Fruit fly (Drosophila melanogaster) whole organism, adult: Measurements from ENCODE around the gene siz.
A peak's percentile ranks its signal among the peaks of the same experiment; 100 is the strongest.

Experiments
- CG11617 ChIP-seq: fragments of 200-800 bp; sonication (Bioruptor generic); optimal IDR thresholded peaks from 2 replicates; lab custom pipeline; 2017; ENCODE audit warnings: mild to moderate bottlenecking, missing biosample characterization, missing genetic modification reagents, missing genetic modification characterization
- CG12768 ChIP-seq: fragments of 200-800 bp; sonication (Bioruptor generic); optimal IDR thresholded peaks from 2 replicates; lab custom pipeline; 2017; ENCODE audit warnings: missing biosample characterization, missing genetic modification characterization, mild to moderate bottlenecking, moderate library complexity, missing genetic modification reagents
- CG14711 ChIP-seq: fragments of 200-800 bp; sonication (Bioruptor generic); optimal IDR thresholded peaks from 2 replicates; lab custom pipeline; 2018; ENCODE audit warnings: missing biosample characterization, mild to moderate bottlenecking, missing genetic modification characterization, moderate library complexity
- CG1620 ChIP-seq: fragments of 200-800 bp; sonication (Bioruptor generic); optimal IDR thresholded peaks from 2 replicates; lab custom pipeline; 2016; ENCODE audit warnings: missing biosample characterization, missing genetic modification characterization
- CG33017 ChIP-seq: fragments of 200-800 bp; sonication (Bioruptor generic); optimal IDR thresholded peaks from 2 replicates; lab custom pipeline; 2018; ENCODE audit warnings: missing biosample characterization, mild to moderate bottlenecking, missing genetic modification characterization, moderate library complexity
- CG5204 ChIP-seq: fragments of 200-800 bp; sonication (Bioruptor generic); optimal IDR thresholded peaks from 2 replicates; lab custom pipeline; 2016; ENCODE audit warnings: missing biosample characterization, missing genetic modification characterization
- CG7045 ChIP-seq: fragments of 200-800 bp; sonication (Bioruptor generic); optimal IDR thresholded peaks from 2 replicates; lab custom pipeline; 2017; ENCODE audit warnings: missing biosample characterization, mild to moderate bottlenecking, missing genetic modification characterization
- CG7101 ChIP-seq: fragments of 200-800 bp; sonication (Bioruptor generic); optimal IDR thresholded peaks from 2 replicates; lab custom pipeline; 2018; ENCODE audit warnings: missing biosample characterization, mild to moderate bottlenecking, missing genetic modification characterization, moderate library complexity
- Clk ChIP-seq: fragments of 200-800 bp; sonication (Bioruptor generic); optimal IDR thresholded peaks from 2 replicates; lab custom pipeline; 2017; ENCODE audit warnings: missing biosample characterization, missing genetic modification characterization
- Crg-1 ChIP-seq: fragments of 200-800 bp; sonication (Bioruptor generic); optimal IDR thresholded peaks from 2 replicates; lab custom pipeline; 2016; ENCODE audit warnings: missing biosample characterization, missing genetic modification characterization
- Hr96 ChIP-seq: fragments of 200-800 bp; sonication (Bioruptor generic); optimal IDR thresholded peaks from 2 replicates; lab custom pipeline; 2016; ENCODE audit warnings: missing biosample characterization, missing genetic modification characterization
- Mnt ChIP-seq: fragments of 200-800 bp; sonication (Bioruptor generic); optimal IDR thresholded peaks from 2 replicates; lab custom pipeline; 2016; ENCODE audit warnings: missing biosample characterization, mild to moderate bottlenecking, missing genetic modification characterization
- bab1 ChIP-seq: fragments of 200-800 bp; sonication (Bioruptor generic); optimal IDR thresholded peaks from 3 replicates; lab custom pipeline; 2019; ENCODE audit warnings: missing biosample characterization, mild to moderate bottlenecking, missing genetic modification characterization, moderate library complexity
- cic ChIP-seq: fragments of 200-800 bp; sonication (Bioruptor generic); optimal IDR thresholded peaks from 2 replicates; lab custom pipeline; 2017; ENCODE audit warnings: missing biosample characterization, mild to moderate bottlenecking, missing genetic modification characterization, moderate library complexity
- cnc ChIP-seq, 2 experiments: fragments of >200 bp; optimal IDR thresholded peaks; 2 replicates each; lab custom pipeline; 2017
- kay ChIP-seq: fragments of 200-800 bp; sonication (Bioruptor generic); peaks from one replicate; lab custom pipeline; 2016; ENCODE audit warnings: missing biosample characterization, missing genetic modification characterization, borderline replicate concordance
- ovo ChIP-seq: fragments of 200-800 bp; sonication (Bioruptor generic); optimal IDR thresholded peaks from 2 replicates; lab custom pipeline; 2016; ENCODE audit warnings: missing biosample characterization, missing genetic modification characterization
- pad ChIP-seq: fragments of 200-800 bp; sonication (Bioruptor generic); optimal IDR thresholded peaks from 3 replicates; lab custom pipeline; 2017; ENCODE audit warnings: missing biosample characterization, missing genetic modification characterization, mild to moderate bottlenecking, moderate library complexity, missing genetic modification reagents
- tj ChIP-seq: fragments of 200-800 bp; sonication (Bioruptor generic); optimal IDR thresholded peaks from 3 replicates; lab custom pipeline; 2017; ENCODE audit warnings: missing biosample characterization, mild to moderate bottlenecking, missing genetic modification characterization, moderate library complexity
- toe ChIP-seq: fragments of 200-800 bp; sonication (Bioruptor generic); optimal IDR thresholded peaks from 2 replicates; lab custom pipeline; 2016; ENCODE audit warnings: missing biosample characterization, missing genetic modification characterization

The siz gene

DNA sequence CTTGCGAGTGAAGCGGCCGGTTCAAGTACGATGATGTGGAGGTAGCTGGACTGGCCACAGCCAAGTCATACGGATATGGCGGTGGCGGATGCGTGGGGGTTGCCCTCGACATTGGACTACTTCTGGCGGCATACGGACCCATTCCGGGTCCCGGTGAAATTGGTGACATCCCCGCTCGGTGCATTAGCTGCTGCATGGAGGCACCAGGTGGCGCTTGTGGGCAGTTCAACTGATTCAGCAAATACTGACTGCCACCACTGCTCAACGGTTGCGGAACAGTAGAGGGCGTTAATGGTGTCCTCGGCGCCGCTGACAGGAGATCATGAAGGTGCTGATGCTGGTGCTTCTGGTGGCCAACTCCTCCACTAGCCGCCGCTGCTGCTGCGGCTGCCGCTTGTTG is 34.7 kb upstream of the siz start:
- TF ChIP-seq cnc (optimal IDR thresholded peaks at IDR 0.05; lab: Kevin White, UChicago) (no peak), kay (GFP tag; lab: Kevin White, UChicago) (no peak), cic (GFP tag; lab: Kevin White, UChicago) (no peak), CG1620 (GFP tag; lab: Kevin White, UChicago) (no peak), CG7101 (tag; lab: Kevin White, UChicago) (no peak), CG11617 (no peak), ovo (GFP tag; lab: Kevin White, UChicago) (no peak), CG7045 (no peak)

DNA sequence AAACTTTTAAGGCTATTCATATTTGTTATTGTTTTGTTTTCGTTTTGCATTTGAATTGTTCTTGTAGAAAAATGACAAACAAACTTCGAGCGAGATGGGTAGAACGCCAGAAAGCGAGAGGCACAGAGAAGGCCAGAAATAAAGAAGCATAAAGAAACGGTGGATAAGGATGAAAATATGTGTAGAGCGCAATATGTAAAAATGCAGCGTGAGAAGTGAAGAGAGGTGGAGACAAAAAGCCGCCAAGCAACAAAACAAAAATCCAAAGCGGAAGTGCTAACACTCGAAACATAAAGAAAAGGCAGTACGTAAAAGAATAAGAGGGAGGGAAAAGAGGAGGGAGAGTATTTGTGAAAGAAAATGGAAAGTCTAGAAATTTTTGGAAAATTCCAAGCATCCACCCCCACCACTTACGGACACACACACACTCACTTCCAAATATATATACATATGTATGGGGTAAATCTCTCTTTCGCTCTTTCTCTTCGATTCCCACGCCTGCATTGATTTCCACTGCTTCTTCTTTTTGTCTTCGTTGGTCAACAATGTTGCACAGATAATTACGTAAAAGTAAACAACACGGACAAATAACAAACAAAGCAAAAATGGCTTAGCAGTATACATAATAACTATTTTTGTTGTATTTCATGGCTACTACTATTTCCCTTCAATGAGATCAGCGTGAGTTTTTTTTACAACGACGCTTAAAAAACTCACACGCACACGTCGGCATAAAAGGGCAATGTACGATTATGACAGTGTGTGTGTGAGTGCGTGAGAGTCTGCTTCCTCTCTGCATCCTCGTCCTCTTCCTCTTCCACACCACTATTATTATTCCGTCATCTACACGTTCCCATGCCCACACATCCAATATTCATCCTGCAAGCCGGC is 26.7 kb upstream of the siz start:
- TF ChIP-seq CG11617 (no peak), pad (GFP tag; lab: Kevin White, UChicago) (no peak), cic (GFP tag; lab: Kevin White, UChicago) (no peak), CG7101 (tag; lab: Kevin White, UChicago) (no peak), CG33017 (tag; lab: Kevin White, UChicago) (no peak), bab1 (GFP tag; lab: Kevin White, UChicago) (no peak)

DNA sequence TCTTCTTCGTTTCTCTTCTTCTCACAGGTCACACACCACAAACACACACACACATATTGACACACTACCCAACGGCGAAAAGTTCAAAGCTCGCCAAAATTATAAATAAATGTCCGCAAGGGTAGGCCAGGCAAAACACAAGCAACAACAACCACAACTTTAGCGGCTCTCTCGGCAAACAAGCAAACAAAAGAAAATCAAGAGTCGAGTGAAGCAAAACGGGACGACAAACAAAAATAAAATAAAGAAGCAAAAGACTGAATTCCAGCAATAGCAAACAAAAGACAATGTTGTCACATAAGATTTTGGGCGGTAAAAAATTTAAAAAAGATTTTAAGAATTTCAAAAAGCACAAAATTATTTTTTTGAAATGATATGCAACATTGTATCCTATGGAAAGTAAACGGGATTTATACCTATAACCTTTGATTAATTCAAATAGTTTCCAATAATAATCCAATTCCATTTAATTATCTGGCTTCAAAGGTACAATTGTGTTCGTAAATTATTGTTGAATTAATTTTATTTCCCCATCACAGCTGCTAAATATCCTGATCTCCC is 26.0 kb upstream of the siz start:
- TF ChIP-seq bab1 (GFP tag; lab: Kevin White, UChicago) (no peak), kay (GFP tag; lab: Kevin White, UChicago) (peak; percentile 89)

DNA sequence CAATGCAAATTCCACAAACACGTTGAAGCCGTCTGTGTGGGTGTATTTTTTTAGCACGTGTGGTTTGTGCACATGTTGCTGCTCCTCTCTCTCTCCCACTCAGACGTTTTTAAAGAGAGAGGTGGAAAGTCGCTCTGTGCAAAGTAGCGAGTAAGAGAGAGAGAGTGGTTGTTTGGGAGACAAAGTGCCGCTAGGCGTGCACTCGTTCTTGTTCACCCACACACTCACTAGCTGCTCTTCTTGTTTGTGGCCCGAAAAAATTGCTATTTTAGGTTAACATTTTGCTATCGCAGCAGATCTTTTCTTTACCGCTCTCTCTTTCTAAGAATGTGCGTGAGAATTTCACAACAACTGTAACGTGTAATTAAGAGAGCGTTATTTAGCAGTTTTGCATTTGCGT is 25.4 kb upstream of the siz start:
- TF ChIP-seq kay (GFP tag; lab: Kevin White, UChicago) (no peak), CG7045 (no peak), CG1620 (GFP tag; lab: Kevin White, UChicago) (no peak), ovo (GFP tag; lab: Kevin White, UChicago) (peak; percentile 7), CG12768 (no peak), CG33017 (tag; lab: Kevin White, UChicago) (peak; percentile 9), Mnt (peak; percentile 95), Hr96 (GFP tag; lab: Kevin White, UChicago) (no peak), tj (peak; percentile 85), Crg-1 (no peak), cnc (optimal IDR thresholded peaks at IDR 0.05; lab: Kevin White, UChicago) (peak in 1 of 2 experiments; percentile 53), bab1 (GFP tag; lab: Kevin White, UChicago) (no peak), CG14711 (tag; lab: Kevin White, UChicago) (no peak), cic (GFP tag; lab: Kevin White, UChicago) (peak; percentile 50), CG7101 (tag; lab: Kevin White, UChicago) (no peak), CG11617 (no peak), toe (GFP tag; lab: Kevin White, UChicago) (no peak), pad (GFP tag; lab: Kevin White, UChicago) (no peak), CG5204 (no peak), Clk (GFP tag; lab: Kevin White, UChicago) (no peak)

DNA sequence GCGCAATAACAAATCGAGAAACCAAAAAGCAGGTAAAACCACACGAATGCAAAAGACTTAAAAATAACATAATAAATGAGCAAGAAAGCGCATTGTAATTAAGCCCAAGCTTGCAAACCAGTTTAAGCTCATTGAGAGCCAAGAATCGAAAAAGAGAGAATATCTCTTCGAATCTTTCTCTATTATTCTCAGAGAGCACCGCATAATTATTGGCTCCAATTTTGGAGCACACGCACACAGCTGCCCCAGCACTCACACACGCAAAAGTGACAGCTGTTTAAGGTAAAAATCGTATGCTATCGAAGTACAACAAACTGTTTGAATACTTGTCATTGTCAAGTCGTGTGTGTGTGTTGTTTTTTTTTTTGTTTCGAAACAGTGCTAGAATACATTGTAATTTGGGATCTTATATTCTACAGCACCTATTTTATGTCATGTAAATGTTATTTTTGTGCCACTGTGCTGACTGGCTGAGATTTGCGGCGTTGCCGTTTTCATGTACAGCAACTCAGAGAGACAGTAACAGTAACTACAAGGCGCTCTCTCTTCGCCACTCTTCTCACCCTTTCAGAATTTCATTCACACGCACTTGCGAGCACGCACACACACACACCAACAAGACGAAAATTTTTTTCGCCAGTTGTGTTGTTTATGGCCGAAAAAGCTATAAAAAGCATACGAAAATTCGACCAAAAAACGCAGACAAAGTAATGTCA is 24.8 kb upstream of the siz start:
- TF ChIP-seq CG1620 (GFP tag; lab: Kevin White, UChicago) (no peak), ovo (GFP tag; lab: Kevin White, UChicago) (no peak), CG11617 (no peak), cnc (optimal IDR thresholded peaks at IDR 0.05; lab: Kevin White, UChicago) (no peak), CG7101 (tag; lab: Kevin White, UChicago) (no peak), tj (peak; percentile 69), toe (GFP tag; lab: Kevin White, UChicago) (no peak), CG14711 (tag; lab: Kevin White, UChicago) (peak; percentile 16), CG5204 (no peak), Mnt (no peak), Crg-1 (no peak), CG12768 (no peak), bab1 (GFP tag; lab: Kevin White, UChicago) (no peak)

DNA sequence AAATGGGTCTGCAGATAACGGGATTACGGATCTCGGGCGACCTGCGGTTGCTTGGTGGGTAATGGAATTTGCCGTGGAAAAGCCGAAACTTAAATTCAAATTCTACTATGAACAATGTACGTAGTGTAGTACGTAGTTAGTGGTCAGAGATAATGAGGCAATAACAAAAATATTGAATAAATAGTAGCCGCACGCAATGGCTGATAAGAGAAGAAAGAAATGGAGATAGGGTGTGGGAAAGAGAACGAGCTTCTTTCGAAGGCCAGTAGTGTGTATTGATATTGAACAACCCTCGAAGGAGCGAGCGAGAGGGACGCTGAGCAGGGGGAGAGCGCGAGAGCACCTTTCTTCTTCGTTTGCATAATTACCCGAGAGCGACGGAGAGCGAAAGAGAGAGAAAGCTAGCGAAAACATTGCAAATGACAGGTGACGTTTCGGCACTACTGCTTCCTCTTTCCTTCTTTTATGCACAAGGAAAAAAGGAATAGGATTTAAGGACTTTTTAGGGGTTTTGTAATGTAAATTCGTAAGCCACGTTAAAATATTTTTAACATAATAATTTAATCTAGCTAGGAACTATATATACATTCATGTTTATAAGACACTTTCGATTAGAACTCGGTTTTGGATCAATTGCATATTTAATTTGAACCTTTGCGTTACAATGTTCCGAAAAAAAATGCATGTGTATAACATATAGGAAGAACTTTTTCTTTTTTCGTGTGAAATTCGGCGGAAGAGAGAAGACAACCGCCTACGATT is 23.3 kb upstream of the siz start:
- no peak for TF ChIP-seq ovo (GFP tag; lab: Kevin White, UChicago)
- no peak for TF ChIP-seq CG12768
- peak; percentile 30 for TF ChIP-seq pad (GFP tag; lab: Kevin White, UChicago)
- TF ChIP-seq cic (GFP tag; lab: Kevin White, UChicago), result peak; percentile 0
- peak; percentile 13 for TF ChIP-seq Crg-1
- TF ChIP-seq tj, result peak; percentile 31
- TF ChIP-seq CG14711 (tag; lab: Kevin White, UChicago), result peak; percentile 32
- peak; percentile 10 for TF ChIP-seq CG7045
- TF ChIP-seq CG7101 (tag; lab: Kevin White, UChicago), result no peak
